Worm (Caenorhabditis elegans): ENCODE results near the gene Y54G2A.76.

- TF ChIP-seq nhr-28 (tag; optimal IDR thresholded peaks at IDR 0.05) (no peak), nhr-11 (tag; optimal IDR thresholded peaks at IDR 0.05) (no peak), rnt-1 (tag; optimal IDR thresholded peaks at IDR 0.05) (no peak), nhr-76 (tag; optimal IDR thresholded peaks at IDR 0.05) (no peak), skn-1 (tag; optimal IDR thresholded peaks at IDR 0.05) (no peak), aha-1 (tag; optimal IDR thresholded peaks at IDR 0.05) (no peak), zag-1 (tag; optimal IDR thresholded peaks at IDR 0.05) (no peak), pag-3 (tag; optimal IDR thresholded peaks at IDR 0.05; ENCODE audit: borderline replicate concordance, insufficient read depth) (no peak), fkh-10 (GFP tag; optimal IDR thresholded peaks at IDR 0.05) (no peak), tbx-2 (tag; optimal IDR thresholded peaks at IDR 0.05) (no peak), C16A3.4 (tag; optimal IDR thresholded peaks at IDR 0.05) (no peak), unc-62 (GFP tag; optimal IDR thresholded peaks at IDR 0.05) (no peak), fos-1 (tag; optimal IDR thresholded peaks at IDR 0.05) (no peak)
Measured at ce11 chrIV:2823446-2823845, 14.2 kb downstream of the Y54G2A.76 start, which contains the start of gene clec-80.
